Worm (Caenorhabditis elegans) whole organism, L4/young adult: Measurements from ENCODE around the gene ogt-1.

Experiments used
- W03F9.2 ChIP-seq: fragments of 150-350 bp; optimal IDR thresholded peaks from 2 replicates; lab custom pipeline; 2014; ENCODE audit warnings: missing biosample characterization, missing genetic modification characterization
- dao-5 ChIP-seq: sonication (generic microtip); optimal IDR thresholded peaks from 2 replicates; lab custom pipeline; 2016; ENCODE audit warnings: missing genotype, missing genetic modification characterization, moderate library complexity, missing compliant biosample characterization
- him-1 ChIP-seq: sonication (generic microtip); optimal IDR thresholded peaks from 2 replicates; lab custom pipeline; 2016; ENCODE audit warnings: missing genotype, missing genetic modification reagents, missing genetic modification characterization, missing compliant biosample characterization

ce11 chrIII:7152569-7152968 is 1.0 kb downstream of the ogt-1 start:
- TF ChIP-seq him-1 (tag; lab: Kevin White, UChicago) (no peak), W03F9.2 (tag; lab: Kevin White, UChicago) (no peak), dao-5 (tag; lab: Kevin White, UChicago) (no peak)
